Fruit fly (Drosophila melanogaster) whole organism, wandering third instar larva: Measurements from ENCODE around the gene CG5235.

Experiments
- Hr78 ChIP-seq: fragments of >200 bp; optimal IDR thresholded peaks from 2 replicates; lab custom pipeline; 2017; ENCODE audit warnings: missing biosample characterization, missing genetic modification characterization
- Hr83 ChIP-seq: fragments of 200-300 bp; sonication (Bioruptor generic); optimal IDR thresholded peaks from 2 replicates; lab custom pipeline; 2016; ENCODE audit warnings: missing biosample characterization, mild to moderate bottlenecking, missing genetic modification characterization, moderate library complexity; ENCODE audit not compliant: poor library complexity, severe bottlenecking
- Vsx2 ChIP-seq: fragments of 200-300, 225-300 bp; sonication (Bioruptor generic); optimal IDR thresholded peaks from 2 replicates; lab custom pipeline; 2018; ENCODE audit warnings: missing biosample characterization, missing genetic modification characterization; ENCODE audit not compliant: partially characterized antibody
- br ChIP-seq: fragments of 200-800 bp; sonication (Bioruptor generic); optimal IDR thresholded peaks from 2 replicates; lab custom pipeline; 2016; ENCODE audit warnings: missing biosample characterization, missing genetic modification characterization
- lola ChIP-seq: fragments of >200 bp; optimal IDR thresholded peaks from 2 replicates; lab custom pipeline; 2017; ENCODE audit warnings: missing biosample characterization, missing genetic modification characterization
- sage ChIP-seq: fragments of 200-800 bp; sonication (Bioruptor generic); optimal IDR thresholded peaks from 2 replicates; lab custom pipeline; 2016; ENCODE audit warnings: missing biosample characterization, mild to moderate bottlenecking, missing genetic modification characterization
- usp ChIP-seq: fragments of >200 bp; optimal IDR thresholded peaks from 2 replicates; lab custom pipeline; 2017; ENCODE audit warnings: missing biosample characterization, missing genetic modification characterization

- TF ChIP-seq sage (GFP tag; lab: Kevin White, UChicago) (no peak), Vsx2 (GFP tag; lab: Kevin White, UChicago) (no peak), lola (GFP tag; lab: Kevin White, UChicago) (no peak), Hr83 (GFP tag; lab: Kevin White, UChicago) (no peak), Hr78 (GFP tag; lab: Kevin White, UChicago) (no peak), br (GFP tag; lab: Kevin White, UChicago) (no peak), usp (GFP tag; lab: Kevin White, UChicago) (no peak)
Measured at dm6 chr3L:16043782-16044352, 46.3 kb downstream of the CG5235 start.
